Worm (Caenorhabditis elegans) whole organism, L1 larva: ENCODE results near the gene Y39B6A.37.

Experiments
- C04F5.9 ChIP-seq: sonication (generic microtip); optimal IDR thresholded peaks from 2 replicates; lab custom pipeline; 2016; ENCODE audit warnings: missing genetic modification characterization, missing compliant biosample characterization
- C34B4.2 ChIP-seq: sonication (generic microtip); optimal IDR thresholded peaks from 2 replicates; lab custom pipeline; 2017; ENCODE audit warnings: mild to moderate bottlenecking, missing genetic modification characterization, missing compliant biosample characterization
- aha-1 ChIP-seq: fragments of 150-350 bp; optimal IDR thresholded peaks from 2 replicates; lab custom pipeline; 2014; ENCODE audit warnings: missing biosample characterization, missing genetic modification characterization
- aly-2 ChIP-seq: fragments of 150-350 bp; optimal IDR thresholded peaks from 2 replicates; lab custom pipeline; 2014; ENCODE audit warnings: missing biosample characterization, missing genetic modification characterization
- ama-1 ChIP-seq: fragments of 150-350 bp; optimal IDR thresholded peaks from 2 replicates; lab custom pipeline; 2014
- ceh-82 ChIP-seq, 3 experiments: fragments of 150-350 bp in 1 of 3; sonication (generic microtip) in 2 of 3; optimal IDR thresholded peaks; 2 replicates each; lab custom pipeline; 2014 to 2017; ENCODE audit warnings: missing biosample characterization in 3 of 3, missing genetic modification characterization in 3 of 3
- ceh-88 ChIP-seq: fragments of 200-800 bp; sonication (Bioruptor generic); IDR thresholded peaks from 2 replicates; pipeline ENCODE4 v1.3.6; 2022; ENCODE audit warnings: missing genetic modification characterization, missing compliant biosample characterization
- ces-1 ChIP-seq: fragments of 150-350 bp; optimal IDR thresholded peaks from 2 replicates; lab custom pipeline; 2014; ENCODE audit warnings: missing biosample characterization, missing genetic modification reagents, missing genetic modification characterization
- efl-1 ChIP-seq, 4 experiments: fragments of 150-350 bp; optimal IDR thresholded peaks in 3 of 4; peaks in 1 of 4; 1 replicate in 1 of 4; 2 replicates in 3 of 4; lab custom pipeline; 2014; ENCODE audit warnings: missing biosample characterization in 2 of 4, missing genetic modification characterization in 2 of 4, missing genetic modification reagents in 2 of 4
- egl-27 ChIP-seq, 2 experiments: fragments of 150-350 bp in 1 of 2; sonication (generic microtip); optimal IDR thresholded peaks; 3 replicates each; lab custom pipeline; 2017 to 2018; ENCODE audit warnings: missing biosample characterization in 2 of 2, missing genetic modification characterization in 2 of 2, missing genetic modification reagents in 2 of 2
- elt-2 ChIP-seq: sonication (generic microtip); optimal IDR thresholded peaks from 2 replicates; lab custom pipeline; 2016; ENCODE audit warnings: missing genetic modification characterization, mild to moderate bottlenecking, inconsistent platforms, missing compliant biosample characterization, missing genetic modification reagents
- ets-5 ChIP-seq: fragments of 200-800 bp; sonication (Bioruptor generic); IDR thresholded peaks from 2 replicates; pipeline ENCODE4 v1.3.6; 2022; ENCODE audit warnings: missing genetic modification characterization, missing compliant biosample characterization
- fkh-10 ChIP-seq: sonication (generic microtip); optimal IDR thresholded peaks from 2 replicates; lab custom pipeline; 2017; ENCODE audit warnings: missing biosample characterization, missing genetic modification reagents, missing genetic modification characterization
- fos-1 ChIP-seq: fragments of 150-350 bp; optimal IDR thresholded peaks from 2 replicates; lab custom pipeline; 2014; ENCODE audit warnings: missing biosample characterization, missing genetic modification characterization
- grh-1 ChIP-seq: fragments of 200-800 bp; sonication (Bioruptor generic); IDR thresholded peaks from 2 replicates; pipeline ENCODE4 v1.3.6; 2022; ENCODE audit warnings: missing genetic modification reagents, missing genetic modification characterization, missing compliant biosample characterization
- irx-1 ChIP-seq: sonication (generic microtip); optimal IDR thresholded peaks from 2 replicates; lab custom pipeline; 2016; ENCODE audit warnings: missing genetic modification characterization, missing compliant biosample characterization
- isw-1 ChIP-seq: fragments of 200-800 bp; sonication (Bioruptor generic); IDR thresholded peaks from 2 replicates; pipeline ENCODE4 v1.3.6; 2022; ENCODE audit warnings: missing genetic modification characterization, missing compliant biosample characterization
- jun-1 ChIP-seq: fragments of 150-350 bp; optimal IDR thresholded peaks from 2 replicates; lab custom pipeline; 2014; ENCODE audit warnings: missing biosample characterization, missing genetic modification reagents, missing genetic modification characterization
- lin-14 ChIP-seq: fragments of 200-800 bp; sonication (Bioruptor generic); optimal IDR thresholded peaks from 2 replicates; lab custom pipeline; 2018; ENCODE audit warnings: mild to moderate bottlenecking, missing genetic modification characterization, moderate library complexity, missing compliant biosample characterization
- lir-3 ChIP-seq: sonication (generic microtip); optimal IDR thresholded peaks from 2 replicates; lab custom pipeline; 2016; ENCODE audit warnings: mild to moderate bottlenecking, missing genetic modification characterization, moderate library complexity, missing compliant biosample characterization; ENCODE audit not compliant: poor library complexity
- mef-2 ChIP-seq: fragments of 150-350 bp; optimal IDR thresholded peaks from 2 replicates; lab custom pipeline; 2014; ENCODE audit warnings: missing biosample characterization, missing genetic modification characterization
- mep-1 ChIP-seq: fragments of 150-350 bp; optimal IDR thresholded peaks from 2 replicates; lab custom pipeline; 2014; ENCODE audit warnings: missing biosample characterization, missing genetic modification characterization
- nhr-11 ChIP-seq: fragments of 150-350 bp; optimal IDR thresholded peaks from 2 replicates; lab custom pipeline; 2014; ENCODE audit warnings: missing biosample characterization, missing genetic modification characterization
- nhr-12 ChIP-seq: sonication (generic microtip); optimal IDR thresholded peaks from 2 replicates; lab custom pipeline; 2017; ENCODE audit warnings: missing biosample characterization, missing genetic modification characterization
- nhr-237 ChIP-seq: fragments of 150-350 bp; optimal IDR thresholded peaks from 2 replicates; lab custom pipeline; 2014; ENCODE audit warnings: missing biosample characterization, missing genetic modification characterization
- nhr-71 ChIP-seq: sonication (generic microtip); optimal IDR thresholded peaks from 2 replicates; lab custom pipeline; 2016; ENCODE audit warnings: mild to moderate bottlenecking, missing genetic modification characterization, moderate library complexity, missing compliant biosample characterization
- nhr-84 ChIP-seq: sonication (generic microtip); optimal IDR thresholded peaks from 2 replicates; lab custom pipeline; 2017; ENCODE audit warnings: missing biosample characterization, missing genetic modification characterization
- nhr-85 ChIP-seq: sonication (generic microtip); peaks from one replicate; lab custom pipeline; 2016; ENCODE audit warnings: missing genetic modification characterization, inconsistent platforms, missing compliant biosample characterization
- pag-3 ChIP-seq: sonication (generic microtip); optimal IDR thresholded peaks from 2 replicates; lab custom pipeline; 2017; ENCODE audit warnings: missing genetic modification characterization, mild to moderate bottlenecking, missing compliant biosample characterization, antibody characterized with exemption, borderline replicate concordance; ENCODE audit not compliant: insufficient read depth
- pax-3 ChIP-seq: fragments of 200-800 bp; sonication (Bioruptor generic); optimal IDR thresholded peaks from 2 replicates; lab custom pipeline; 2018; ENCODE audit warnings: mild to moderate bottlenecking, missing genetic modification characterization, moderate library complexity, missing compliant biosample characterization
- rnt-1 ChIP-seq: sonication (generic microtip); optimal IDR thresholded peaks from 2 replicates; lab custom pipeline; 2016; ENCODE audit warnings: mild to moderate bottlenecking, missing genetic modification characterization, moderate library complexity, missing compliant biosample characterization
- skn-1 ChIP-seq: fragments of 150-350 bp; optimal IDR thresholded peaks from 2 replicates; lab custom pipeline; 2014; ENCODE audit warnings: missing biosample characterization, missing genetic modification characterization
- sptf-1 ChIP-seq: fragments of 150-350 bp; optimal IDR thresholded peaks from 2 replicates; lab custom pipeline; 2014; ENCODE audit warnings: missing biosample characterization, missing genetic modification characterization
- tlp-1 ChIP-seq: fragments of 150-350 bp; optimal IDR thresholded peaks from 2 replicates; lab custom pipeline; 2014; ENCODE audit warnings: missing biosample characterization, missing genetic modification characterization
- unc-130 ChIP-seq: fragments of 150-350 bp; optimal IDR thresholded peaks from 2 replicates; lab custom pipeline; 2017; ENCODE audit warnings: missing biosample characterization, missing genetic modification characterization, inconsistent platforms
- unc-62 ChIP-seq: fragments of 150-350 bp; optimal IDR thresholded peaks from 2 replicates; lab custom pipeline; 2014; ENCODE audit warnings: missing biosample characterization, missing genetic modification reagents, missing genetic modification characterization
- unc-98 ChIP-seq: fragments of 200-800 bp; sonication (Bioruptor generic); IDR thresholded peaks from 2 replicates; pipeline ENCODE4 v1.3.6; 2022; ENCODE audit warnings: missing genetic modification characterization, missing compliant biosample characterization
- xbp-1 ChIP-seq: sonication (generic microtip); optimal IDR thresholded peaks from 2 replicates; lab custom pipeline; 2016; ENCODE audit warnings: missing genetic modification characterization, missing compliant biosample characterization
- zip-4 ChIP-seq: fragments of 200-800 bp; sonication (Bioruptor generic); optimal IDR thresholded peaks from 2 replicates; lab custom pipeline; 2018; ENCODE audit warnings: mild to moderate bottlenecking, missing genetic modification characterization, moderate library complexity, missing compliant biosample characterization
- ztf-11 ChIP-seq, 2 experiments: sonication (generic microtip); optimal IDR thresholded peaks; 2 replicates each; lab custom pipeline; 2016 to 2017; ENCODE audit warnings: missing genetic modification characterization in 2 of 2, missing biosample characterization in 1 of 2, missing compliant biosample characterization in 1 of 2
- ztf-4 ChIP-seq: fragments of 150-350 bp; optimal IDR thresholded peaks from 2 replicates; lab custom pipeline; 2014; ENCODE audit warnings: missing biosample characterization, missing genetic modification characterization

Gene Y39B6A.37

ce11 chrV:18993017-18993416, 2.4 kb downstream of the Y39B6A.37 start:
- TF ChIP-seq efl-1 (optimal IDR thresholded peaks at IDR 0.05; lab: Kevin White, UChicago) (no peak), efl-1 (GFP tag; optimal IDR thresholded peaks at IDR 0.05 in 1 of 2; lab: Kevin White, UChicago) (peak in 1 of 2 experiments; percentile 25), lin-14 (GFP tag; lab: Kevin White, UChicago) (no peak), xbp-1 (tag; lab: Kevin White, UChicago) (no peak), lir-3 (no peak)

ce11 chrV:18993535-18993990, 2.9 kb downstream of the Y39B6A.37 start, which contains the start of gene gtf-2F2:
Gene gtf-2F2, plus strand, starts transcription at chrV:18993940.
- TF ChIP-seq ama-1 (lab: Kevin White, UChicago) (no peak), C04F5.9 (tag; lab: Kevin White, UChicago) (no peak), isw-1 (GFP tag; lab: Robert Waterston, UW) (no peak), rnt-1 (tag; lab: Kevin White, UChicago) (no peak), irx-1 (tag; lab: Kevin White, UChicago) (no peak), nhr-11 (tag; lab: Kevin White, UChicago) (no peak), aha-1 (no peak), C34B4.2 (tag; lab: Kevin White, UChicago) (no peak), nhr-71 (tag; lab: Kevin White, UChicago) (no peak), ets-5 (GFP tag; lab: Robert Waterston, UW) (no peak)

- TF ChIP-seq nhr-237 = no peak
- no peak for TF ChIP-seq unc-130 (tag; lab: Kevin White, UChicago)
- TF ChIP-seq pax-3 (tag; lab: Kevin White, UChicago) = no peak
- TF ChIP-seq elt-2 = no peak
- TF ChIP-seq ceh-82 (tag; optimal IDR thresholded peaks at IDR 0.05; lab: Kevin White, UChicago) = no peak
- no peak for TF ChIP-seq pag-3 (tag; lab: Kevin White, UChicago)
- TF ChIP-seq unc-62 = no peak
- TF ChIP-seq sptf-1 (tag; lab: Kevin White, UChicago) = no peak
- TF ChIP-seq zip-4 (GFP tag; lab: Kevin White, UChicago) = no peak
- TF ChIP-seq mep-1 (tag; lab: Kevin White, UChicago) = no peak
- no peak for TF ChIP-seq nhr-85 (tag; lab: Kevin White, UChicago)
- TF ChIP-seq nhr-12 = no peak
- TF ChIP-seq aly-2 = no peak
- no peak for TF ChIP-seq skn-1 (tag; lab: Kevin White, UChicago)
- no peak for TF ChIP-seq nhr-11 (tag; lab: Kevin White, UChicago)
- TF ChIP-seq, all 84 proteins: peak for 0
These were observed 7.4 kb downstream of the Y39B6A.37 start, which contains the start of gene tgt-2 for ce11 chrV:18998045-18998444. Gene tgt-2, plus strand, starts transcription at chrV:18998345.

- TF ChIP-seq fkh-10 (GFP tag; lab: Kevin White, UChicago) (no peak), jun-1 (tag; lab: Kevin White, UChicago) (no peak), ceh-88 (GFP tag; lab: Robert Waterston, UW) (no peak), egl-27 (tag; optimal IDR thresholded peaks at IDR 0.05; lab: Kevin White, UChicago) (no peak), nhr-84 (tag; lab: Kevin White, UChicago) (no peak), ztf-11 (tag; optimal IDR thresholded peaks at IDR 0.05; lab: Kevin White, UChicago) (no peak), ces-1 (GFP tag; lab: Kevin White, UChicago) (no peak), mef-2 (tag; lab: Kevin White, UChicago) (no peak), unc-98 (GFP tag; lab: Robert Waterston, UW) (no peak), aha-1 (no peak), nhr-12 (no peak), ets-5 (GFP tag; lab: Robert Waterston, UW) (no peak), grh-1 (no peak), fos-1 (no peak), ztf-4 (no peak), tlp-1 (tag; lab: Kevin White, UChicago) (no peak)
These were observed 9.9 kb downstream of the Y39B6A.37 start for ce11 chrV:19000542-19000941.
